Fruit fly (Drosophila melanogaster): ENCODE results near the gene CG42570.

The CG42570 gene

dm6 chr3L:15692794-15693532 lies 24.7 kb upstream of the CG42570 start:
- no peak for TF ChIP-seq CG8478 (optimal IDR thresholded peaks at IDR 0.05)
- TF ChIP-seq CTCF (optimal IDR thresholded peaks at IDR 0.05), result no peak

DNA sequence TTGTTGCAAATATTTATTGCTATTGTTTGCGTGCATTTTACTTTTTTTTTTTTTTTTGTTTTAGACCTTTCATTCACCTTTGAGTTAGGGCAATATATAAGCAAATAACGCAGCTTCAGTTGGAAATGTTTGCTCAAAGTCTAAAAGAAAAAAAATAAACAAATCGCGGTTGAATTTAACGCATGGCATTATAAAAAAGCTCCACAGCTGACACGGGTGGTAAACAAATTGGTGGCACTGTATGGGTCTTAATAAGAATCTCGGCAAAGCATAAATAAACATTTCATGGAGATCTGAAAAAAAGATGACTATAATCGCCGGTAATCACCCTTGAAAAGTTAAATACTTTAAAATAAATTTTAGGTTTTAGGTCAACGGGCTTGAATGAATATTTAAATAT lies 23.2 kb upstream of the CG42570 start:
- TF ChIP-seq CTCF (optimal IDR thresholded peaks at IDR 0.05), result no peak
- TF ChIP-seq CG8478 (optimal IDR thresholded peaks at IDR 0.05), result no peak

- TF ChIP-seq CG8478 (optimal IDR thresholded peaks at IDR 0.05), result no peak
- no peak for TF ChIP-seq CTCF (optimal IDR thresholded peaks at IDR 0.05)
Measured at dm6 chr3L:15695195-15695594, 22.4 kb upstream of the CG42570 start.

DNA sequence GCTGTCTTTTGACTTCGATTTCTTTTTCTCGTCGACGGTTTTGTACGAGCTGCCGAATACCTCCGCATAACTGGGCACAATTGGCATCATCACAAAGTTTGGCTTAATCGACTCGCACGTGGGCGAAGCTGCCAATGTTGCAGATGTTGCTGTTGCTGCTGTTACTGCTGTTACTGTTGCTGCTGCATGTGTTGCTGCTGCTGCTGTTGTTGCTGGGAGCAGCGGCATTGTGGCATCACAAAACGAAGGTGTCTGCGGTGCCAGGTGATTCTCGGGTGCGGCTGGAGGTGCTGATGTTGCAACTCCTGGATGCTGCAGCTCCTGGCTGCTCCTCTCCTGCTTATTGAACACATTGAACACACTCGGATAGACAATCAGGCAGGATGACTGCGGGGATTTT lies 19.7 kb upstream of the CG42570 start:
- TF ChIP-seq CTCF (optimal IDR thresholded peaks at IDR 0.05), result no peak
- TF ChIP-seq CG8478 (optimal IDR thresholded peaks at IDR 0.05), result no peak

DNA sequence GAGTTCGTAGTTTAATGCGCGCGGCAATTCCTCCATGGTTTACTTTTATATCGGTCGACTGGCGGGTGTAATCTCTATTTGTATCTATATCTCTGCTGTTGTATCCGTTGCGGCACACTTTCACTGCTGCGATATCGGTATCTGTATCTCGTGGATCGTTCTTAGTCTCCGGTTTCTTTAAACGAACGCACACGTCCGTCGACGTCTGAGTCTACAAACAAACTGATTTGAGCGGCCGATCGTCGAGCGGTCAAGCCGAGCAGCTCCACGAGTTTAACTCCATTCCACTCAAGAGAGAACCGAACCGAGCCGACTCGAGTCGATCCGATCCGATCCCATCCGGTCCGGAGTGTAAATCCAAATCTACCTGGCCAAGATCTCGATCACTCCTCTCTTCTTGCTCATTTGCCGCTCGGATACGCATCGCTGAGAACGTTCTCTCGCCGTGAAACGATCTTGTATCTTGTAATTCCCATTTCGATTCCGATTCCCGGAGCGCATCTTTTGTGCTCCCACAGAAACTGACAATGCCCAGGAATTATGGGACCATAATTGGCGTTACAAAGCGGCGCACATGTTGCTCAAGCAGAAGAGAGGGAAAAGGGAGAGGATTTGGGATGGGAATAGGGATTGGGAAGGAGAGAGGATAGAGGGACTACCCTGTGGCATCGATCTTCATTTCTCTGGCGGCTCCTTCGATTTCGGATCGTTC lies 17.8 kb upstream of the CG42570 start, which contains the start of gene comm2:
Gene comm2 (minus strand): TSS at position 225 of the 712 bp plus-strand sequence.
- TF ChIP-seq CG8478 (optimal IDR thresholded peaks at IDR 0.05), result no peak
- no peak for TF ChIP-seq CTCF (optimal IDR thresholded peaks at IDR 0.05)

DNA sequence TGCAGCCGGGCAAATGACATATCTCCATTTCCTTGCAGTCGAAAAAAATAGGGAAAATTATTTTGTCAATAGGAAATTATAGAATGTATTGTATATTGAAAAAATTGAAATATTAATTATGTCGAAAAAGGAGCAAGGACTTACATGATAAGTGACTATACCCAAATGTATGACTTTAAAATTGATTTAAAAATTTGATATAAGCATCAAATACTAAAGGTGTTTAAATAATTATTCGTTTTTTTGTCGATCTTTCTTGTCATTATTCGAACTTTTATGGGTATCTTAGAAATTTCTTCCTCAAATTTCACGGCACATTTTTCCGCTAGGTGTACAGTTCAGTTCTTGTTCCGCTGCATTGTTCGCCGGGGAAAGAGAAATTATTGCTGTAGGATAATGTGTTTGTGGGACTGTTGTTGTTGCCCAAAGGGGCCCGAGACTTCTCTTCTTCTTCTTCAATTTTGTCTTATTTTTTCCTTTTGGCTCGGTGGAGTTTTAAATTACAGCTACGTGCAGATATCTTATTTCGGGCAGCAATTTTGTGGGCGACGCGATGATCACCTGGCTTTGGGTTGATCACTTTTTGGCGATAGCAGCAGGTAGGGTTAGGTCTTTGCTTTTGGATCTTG lies 17.2 kb upstream of the CG42570 start:
- no peak for TF ChIP-seq CG8478 (optimal IDR thresholded peaks at IDR 0.05)
- TF ChIP-seq CTCF (optimal IDR thresholded peaks at IDR 0.05), result no peak

- no peak for TF ChIP-seq CTCF (optimal IDR thresholded peaks at IDR 0.05)
- TF ChIP-seq CG8478 (optimal IDR thresholded peaks at IDR 0.05), result no peak
Measured at dm6 chr3L:15702191-15702590, 15.4 kb upstream of the CG42570 start.

DNA sequence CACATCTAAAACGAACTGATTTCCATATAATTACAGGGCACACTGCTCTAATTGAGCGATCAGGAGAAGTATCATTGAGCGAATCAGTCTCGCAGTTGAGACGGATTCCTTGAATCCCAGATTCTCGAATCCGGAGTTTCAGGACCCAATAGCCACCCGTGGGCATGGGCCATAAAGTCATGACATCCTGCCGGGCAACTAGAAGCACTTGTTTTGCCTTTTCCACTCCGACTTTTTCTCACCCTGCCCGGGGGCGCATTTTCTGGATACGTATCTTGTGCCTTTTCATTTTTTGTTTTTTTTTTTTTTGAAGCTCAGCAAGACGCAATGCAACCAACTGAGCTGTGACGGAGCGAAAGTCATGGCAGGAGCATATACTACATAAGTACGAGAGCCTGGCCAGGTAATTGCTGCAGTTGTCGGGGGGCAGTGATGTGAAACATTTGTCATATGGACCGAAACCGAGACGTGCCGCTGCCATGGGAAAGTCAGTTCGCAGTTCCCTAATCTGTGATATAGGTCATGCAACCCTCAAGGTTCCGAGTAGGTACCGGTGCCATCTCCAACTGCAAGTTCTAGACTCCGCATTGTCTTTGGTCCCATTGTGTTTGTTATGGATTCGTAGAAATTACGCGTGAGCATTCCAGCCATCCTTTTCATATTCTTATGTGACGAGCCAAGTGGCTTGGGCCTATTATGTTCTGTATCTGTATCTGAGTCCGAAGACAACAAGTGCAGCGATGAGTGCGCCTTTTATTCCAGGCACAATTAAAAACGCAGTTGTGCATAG lies 14.1 kb upstream of the CG42570 start:
- TF ChIP-seq CG8478 (optimal IDR thresholded peaks at IDR 0.05), result no peak
- no peak for TF ChIP-seq CTCF (optimal IDR thresholded peaks at IDR 0.05)

DNA sequence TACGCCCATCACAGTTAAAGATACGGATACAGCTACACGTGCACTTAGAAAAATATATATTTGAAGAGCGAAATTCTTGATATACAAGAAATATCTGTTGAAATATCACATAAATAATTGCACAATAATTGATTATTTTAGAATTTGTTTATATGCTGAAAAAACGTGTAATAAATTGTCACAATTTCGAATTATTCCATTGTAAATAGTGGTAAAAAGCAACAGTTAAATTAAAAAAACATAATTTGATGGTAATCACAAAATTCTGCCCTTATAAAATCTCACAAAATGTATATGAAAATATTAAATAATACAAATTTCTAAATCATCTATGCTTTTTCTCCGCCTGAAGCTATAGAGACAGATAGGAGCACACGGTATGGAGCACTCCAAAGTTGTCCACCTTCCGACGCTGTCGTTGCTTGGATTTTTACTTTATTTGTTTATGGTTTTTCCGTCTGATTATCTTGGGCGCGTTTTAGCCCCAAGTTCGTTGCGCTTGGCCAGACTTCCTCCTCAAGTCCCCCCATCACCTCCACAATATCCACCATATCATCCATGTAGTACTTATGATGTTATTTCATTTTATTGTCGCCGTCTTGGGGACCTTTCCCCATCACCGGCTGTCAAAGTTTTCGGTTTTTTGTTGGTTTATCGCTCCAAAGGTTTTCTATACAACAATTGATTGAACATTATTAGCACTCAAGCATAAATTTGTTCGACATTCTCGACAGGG lies 13.2 kb upstream of the CG42570 start:
- TF ChIP-seq CTCF (optimal IDR thresholded peaks at IDR 0.05), result no peak
- TF ChIP-seq CG8478 (optimal IDR thresholded peaks at IDR 0.05), result no peak

- no peak for TF ChIP-seq CG8478 (optimal IDR thresholded peaks at IDR 0.05)
- no peak for TF ChIP-seq CTCF (optimal IDR thresholded peaks at IDR 0.05)
Measured at dm6 chr3L:15706199-15706598, 11.4 kb upstream of the CG42570 start.

- TF ChIP-seq CTCF (optimal IDR thresholded peaks at IDR 0.05), result no peak
Measured at dm6 chr3L:15708158-15708557, 9.5 kb upstream of the CG42570 start.

dm6 chr3L:15708579-15708978 lies 9.0 kb upstream of the CG42570 start:
- TF ChIP-seq CG8478 (optimal IDR thresholded peaks at IDR 0.05) (no peak), CTCF (optimal IDR thresholded peaks at IDR 0.05) (no peak)

DNA sequence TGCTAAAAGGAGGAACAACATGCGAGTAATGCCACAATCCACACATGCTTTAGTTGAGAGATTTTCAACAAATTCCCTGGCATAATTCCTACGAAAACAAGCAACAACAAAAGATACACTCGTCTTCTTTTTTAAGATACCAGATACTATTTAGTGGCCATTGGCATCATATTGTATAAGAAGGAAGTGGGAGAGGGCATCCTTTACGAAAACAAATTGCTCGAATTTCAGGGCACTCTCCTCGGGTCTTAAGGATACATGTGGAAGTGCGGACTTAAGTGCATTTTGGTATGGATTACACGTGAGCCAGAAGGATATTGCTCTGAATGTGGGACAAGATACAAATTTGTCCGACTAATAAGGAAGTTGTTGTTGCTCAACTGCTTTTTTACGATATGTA lies 7.5 kb upstream of the CG42570 start:
- TF ChIP-seq CG8478 (optimal IDR thresholded peaks at IDR 0.05), result no peak
- no peak for TF ChIP-seq CTCF (optimal IDR thresholded peaks at IDR 0.05)

DNA sequence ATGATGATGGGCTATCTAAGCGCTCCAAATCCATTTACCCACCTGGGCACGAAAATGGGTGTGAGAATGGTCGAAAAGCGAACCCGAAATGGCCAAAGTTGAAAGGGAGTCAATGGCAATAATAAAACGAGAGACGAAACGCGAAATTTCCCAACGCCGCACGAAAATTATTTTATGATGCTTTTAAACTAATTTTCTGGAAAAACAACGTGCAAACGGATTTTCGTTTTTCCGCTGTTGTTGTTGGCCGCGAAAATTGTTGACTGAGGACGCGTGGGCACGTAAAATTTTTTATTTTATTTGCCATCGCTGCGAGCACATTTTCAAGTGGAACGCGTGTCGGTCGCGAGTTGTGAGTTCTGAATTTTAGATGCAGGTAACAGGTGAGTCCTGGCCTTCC lies 6.5 kb upstream of the CG42570 start:
- TF ChIP-seq CTCF (optimal IDR thresholded peaks at IDR 0.05) (no peak), CG8478 (optimal IDR thresholded peaks at IDR 0.05) (no peak)
